Fruit fly (Drosophila melanogaster) whole organism, embryonic: Measurements from ENCODE around the gene Ypel.

Source experiments
- Atf6 ChIP-seq: fragments of 200-800 bp; sonication (Bioruptor generic); IDR thresholded peaks from 2 replicates; pipeline ENCODE4 v1.3.6; 2022; ENCODE audit warnings: missing biosample characterization, missing genetic modification characterization
- BtbVII ChIP-seq: fragments of 200-800 bp; sonication (Bioruptor generic); optimal IDR thresholded peaks from 3 replicates; lab custom pipeline; 2017; ENCODE audit warnings: missing biosample characterization, mild to moderate bottlenecking, missing genetic modification characterization
- CG10267 ChIP-seq: fragments of 200-800 bp; sonication (Bioruptor generic); optimal IDR thresholded peaks from 2 replicates; lab custom pipeline; 2018; ENCODE audit warnings: missing biosample characterization, mild to moderate bottlenecking, missing genetic modification characterization, moderate library complexity
- CG11695 ChIP-seq: fragments of 200-800 bp; sonication (Bioruptor generic); IDR thresholded peaks from 3 replicates; pipeline ENCODE4 v1.3.6; 2022; ENCODE audit warnings: missing biosample characterization, missing genetic modification characterization
- CG11696 ChIP-seq: fragments of 200-800 bp; sonication (Bioruptor generic); IDR thresholded peaks from 2 replicates; pipeline ENCODE4 v1.3.6; 2022; ENCODE audit warnings: missing biosample characterization, missing genetic modification characterization
- CG12104 ChIP-seq: fragments of 200-800 bp; sonication (Bioruptor generic); optimal IDR thresholded peaks from 3 replicates; lab custom pipeline; 2016; ENCODE audit warnings: missing biosample characterization, missing genetic modification characterization
- CG13424 ChIP-seq: fragments of 200-800 bp; sonication (Bioruptor generic); optimal IDR thresholded peaks from 2 replicates; lab custom pipeline; 2019; ENCODE audit warnings: missing biosample characterization, mild to moderate bottlenecking, missing genetic modification characterization, moderate library complexity
- CG14014 ChIP-seq: fragments of 200-800 bp; sonication (Bioruptor generic); IDR thresholded peaks from 2 replicates; pipeline ENCODE4 v1.3.6; 2022; ENCODE audit warnings: missing biosample characterization, missing genetic modification characterization
- CG1529 ChIP-seq: fragments of 200-800 bp; sonication (Bioruptor generic); optimal IDR thresholded peaks from 3 replicates; lab custom pipeline; 2018; ENCODE audit warnings: missing biosample characterization, missing genetic modification characterization
- CG17186 ChIP-seq: fragments of 200-800 bp; sonication (Bioruptor generic); optimal IDR thresholded peaks from 3 replicates; lab custom pipeline; 2017; ENCODE audit warnings: missing biosample characterization, missing genetic modification reagents, missing genetic modification characterization
- CG17328 ChIP-seq: fragments of 200-800 bp; sonication (Bioruptor generic); IDR thresholded peaks from 2 replicates; pipeline ENCODE4 v1.3.6; 2022; ENCODE audit warnings: missing biosample characterization, missing genetic modification characterization
- CG1832 ChIP-seq: fragments of 200-800 bp; sonication (Bioruptor generic); optimal IDR thresholded peaks from 2 replicates; lab custom pipeline; 2017; ENCODE audit warnings: missing biosample characterization, mild to moderate bottlenecking, missing genetic modification characterization, inconsistent platforms
- CG18619 ChIP-seq: fragments of 200-800 bp; sonication (Bioruptor generic); optimal IDR thresholded peaks from 3 replicates; lab custom pipeline; 2017; ENCODE audit warnings: missing biosample characterization, mild to moderate bottlenecking, missing genetic modification characterization
- CG42726 ChIP-seq: fragments of 200-800 bp; sonication (Bioruptor generic); IDR thresholded peaks from 2 replicates; pipeline ENCODE4 v1.3.6; 2022; ENCODE audit warnings: missing biosample characterization, missing genetic modification characterization; ENCODE audit not compliant: partially characterized antibody
- CG8388 ChIP-seq: fragments of 200-800 bp; sonication (Bioruptor generic); optimal IDR thresholded peaks from 2 replicates; lab custom pipeline; 2019; ENCODE audit warnings: missing biosample characterization, mild to moderate bottlenecking, missing genetic modification characterization, moderate library complexity
- CG9727 ChIP-seq: fragments of 200-800 bp; sonication (Bioruptor generic); optimal IDR thresholded peaks from 3 replicates; lab custom pipeline; 2017; ENCODE audit warnings: missing biosample characterization, mild to moderate bottlenecking, missing genetic modification characterization
- D19B ChIP-seq: fragments of 200-800 bp; sonication (Bioruptor generic); optimal IDR thresholded peaks from 2 replicates; lab custom pipeline; 2017; ENCODE audit warnings: missing biosample characterization, mild to moderate bottlenecking, missing genetic modification characterization
- Dad ChIP-seq: fragments of 200-800 bp; sonication (Bioruptor generic); optimal IDR thresholded peaks from 3 replicates; lab custom pipeline; 2016; ENCODE audit warnings: missing biosample characterization, missing genetic modification characterization
- Dbx ChIP-seq: fragments of 200-800 bp; sonication (Bioruptor generic); IDR thresholded peaks from 3 replicates; pipeline ENCODE4 v1.3.6; 2022; ENCODE audit warnings: missing biosample characterization, missing genetic modification characterization
- Drgx ChIP-seq: fragments of 200-800 bp; sonication (Bioruptor generic); IDR thresholded peaks from 2 replicates; pipeline ENCODE4 v1.3.6; 2022; ENCODE audit warnings: missing biosample characterization, missing genetic modification characterization
- Ets97D ChIP-seq: fragments of 200-800 bp; sonication (Bioruptor generic); optimal IDR thresholded peaks from 3 replicates; lab custom pipeline; 2016; ENCODE audit warnings: missing biosample characterization, missing genetic modification characterization
- HHEX ChIP-seq: fragments of 200-800 bp; sonication (Bioruptor generic); optimal IDR thresholded peaks from 3 replicates; lab custom pipeline; 2017; ENCODE audit warnings: missing biosample characterization, mild to moderate bottlenecking, missing genetic modification characterization, missing genetic modification reagents
- HLH54F ChIP-seq: fragments of 200-800 bp; sonication (Bioruptor generic); optimal IDR thresholded peaks from 3 replicates; lab custom pipeline; 2016; ENCODE audit warnings: missing biosample characterization, missing genetic modification characterization
- Hmr ChIP-seq: fragments of 200-800 bp; sonication (Bioruptor generic); optimal IDR thresholded peaks from 3 replicates; lab custom pipeline; 2017; ENCODE audit warnings: mild to moderate bottlenecking, missing biosample characterization, missing genetic modification reagents, missing genetic modification characterization
- Med ChIP-seq: fragments of 200-800 bp; sonication (Bioruptor generic); peaks from one replicate; lab custom pipeline; 2016; ENCODE audit warnings: missing biosample characterization, missing genetic modification characterization, mild to moderate bottlenecking, inconsistent platforms, moderate library complexity
- Oli ChIP-seq: fragments of 200-800 bp; sonication (Bioruptor generic); optimal IDR thresholded peaks from 2 replicates; lab custom pipeline; 2018; ENCODE audit warnings: missing biosample characterization, mild to moderate bottlenecking, missing genetic modification characterization, moderate library complexity
- Sry-β ChIP-seq: fragments of 200-800 bp; sonication (Bioruptor generic); optimal IDR thresholded peaks from 2 replicates; lab custom pipeline; 2018; ENCODE audit warnings: missing biosample characterization, mild to moderate bottlenecking, missing genetic modification characterization, moderate library complexity
- Trl ChIP-seq, 3 experiments: fragments of >200 bp in 2 of 3; fragments of 200-800 bp in 1 of 3; sonication (Bioruptor generic) in 1 of 3; optimal IDR thresholded peaks; 2 replicates in 1 of 3; 3 replicates in 2 of 3; lab custom pipeline; 2016 to 2017; ENCODE audit warnings: missing biosample characterization in 1 of 3, missing genetic modification characterization in 1 of 3
- caup ChIP-seq: fragments of 200-800 bp; sonication (Bioruptor generic); optimal IDR thresholded peaks from 3 replicates; lab custom pipeline; 2017; ENCODE audit warnings: missing biosample characterization, mild to moderate bottlenecking, missing genetic modification characterization, moderate library complexity; ENCODE audit not compliant: severe bottlenecking
- crp ChIP-seq, 2 experiments: fragments of 200-800 bp; sonication (Bioruptor generic); optimal IDR thresholded peaks; 2 replicates in 1 of 2; 3 replicates in 1 of 2; lab custom pipeline; 2017; ENCODE audit warnings: missing biosample characterization in 2 of 2, missing genetic modification characterization in 2 of 2, mild to moderate bottlenecking in 1 of 2, moderate library complexity in 1 of 2
- dysf ChIP-seq: fragments of 200-800 bp; sonication (Bioruptor generic); IDR thresholded peaks from 3 replicates; pipeline ENCODE4 v1.3.6; 2022; ENCODE audit warnings: missing biosample characterization, missing genetic modification characterization
- en ChIP-seq: fragments of 200-800 bp; sonication (Bioruptor generic); optimal IDR thresholded peaks from 2 replicates; lab custom pipeline; 2016; ENCODE audit warnings: missing biosample characterization, missing genetic modification characterization
- fd96Cb ChIP-seq: fragments of 200-800 bp; sonication (Bioruptor generic); optimal IDR thresholded peaks from 2 replicates; lab custom pipeline; 2018; ENCODE audit warnings: missing biosample characterization, mild to moderate bottlenecking, missing genetic modification characterization, moderate library complexity
- gcm2 ChIP-seq: fragments of 200-800 bp; sonication (Bioruptor generic); optimal IDR thresholded peaks from 2 replicates; lab custom pipeline; 2016; ENCODE audit warnings: missing biosample characterization, missing genetic modification characterization
- nerfin-1 ChIP-seq: fragments of 200-800 bp; sonication (Bioruptor generic); optimal IDR thresholded peaks from 3 replicates; lab custom pipeline; 2019; ENCODE audit warnings: missing biosample characterization, mild to moderate bottlenecking, missing genetic modification characterization, moderate library complexity
- pho ChIP-seq: fragments of 200-800 bp; sonication (Bioruptor generic); optimal IDR thresholded peaks from 2 replicates; lab custom pipeline; 2016; ENCODE audit warnings: missing biosample characterization, missing genetic modification characterization
- sens ChIP-seq: fragments of 200-800 bp; sonication (Bioruptor generic); peaks from one replicate; lab custom pipeline; 2016; ENCODE audit warnings: missing biosample characterization, missing genetic modification characterization
- sima ChIP-seq: fragments of 200-800 bp; sonication (Bioruptor generic); optimal IDR thresholded peaks from 2 replicates; lab custom pipeline; 2016; ENCODE audit warnings: missing biosample characterization, missing genetic modification characterization
- slbo ChIP-seq: fragments of 200-800 bp; sonication (Bioruptor generic); IDR thresholded peaks from 2 replicates; pipeline ENCODE4 v1.3.6; 2022; ENCODE audit warnings: missing biosample characterization, missing genetic modification characterization
- slp2 ChIP-seq: fragments of 200-800 bp; sonication (Bioruptor generic); optimal IDR thresholded peaks from 2 replicates; lab custom pipeline; 2016; ENCODE audit warnings: missing biosample characterization, missing genetic modification characterization
- stwl ChIP-seq: fragments of 200-800 bp; sonication (Bioruptor generic); optimal IDR thresholded peaks from 3 replicates; lab custom pipeline; 2018; ENCODE audit warnings: missing biosample characterization, mild to moderate bottlenecking, missing genetic modification characterization, moderate library complexity
- sug ChIP-seq: fragments of 200-800 bp; optimal IDR thresholded peaks from 2 replicates; lab custom pipeline; 2019; ENCODE audit warnings: missing biosample characterization, mild to moderate bottlenecking, missing genetic modification characterization, moderate library complexity
- tin ChIP-seq: fragments of 200-800 bp; sonication (Bioruptor generic); optimal IDR thresholded peaks from 3 replicates; lab custom pipeline; 2016; ENCODE audit warnings: missing biosample characterization, missing genetic modification characterization
- zfh2 ChIP-seq: fragments of 200-800 bp; sonication (Bioruptor generic); optimal IDR thresholded peaks from 2 replicates; lab custom pipeline; 2016; ENCODE audit warnings: missing biosample characterization, missing genetic modification characterization

Gene Ypel

DNA sequence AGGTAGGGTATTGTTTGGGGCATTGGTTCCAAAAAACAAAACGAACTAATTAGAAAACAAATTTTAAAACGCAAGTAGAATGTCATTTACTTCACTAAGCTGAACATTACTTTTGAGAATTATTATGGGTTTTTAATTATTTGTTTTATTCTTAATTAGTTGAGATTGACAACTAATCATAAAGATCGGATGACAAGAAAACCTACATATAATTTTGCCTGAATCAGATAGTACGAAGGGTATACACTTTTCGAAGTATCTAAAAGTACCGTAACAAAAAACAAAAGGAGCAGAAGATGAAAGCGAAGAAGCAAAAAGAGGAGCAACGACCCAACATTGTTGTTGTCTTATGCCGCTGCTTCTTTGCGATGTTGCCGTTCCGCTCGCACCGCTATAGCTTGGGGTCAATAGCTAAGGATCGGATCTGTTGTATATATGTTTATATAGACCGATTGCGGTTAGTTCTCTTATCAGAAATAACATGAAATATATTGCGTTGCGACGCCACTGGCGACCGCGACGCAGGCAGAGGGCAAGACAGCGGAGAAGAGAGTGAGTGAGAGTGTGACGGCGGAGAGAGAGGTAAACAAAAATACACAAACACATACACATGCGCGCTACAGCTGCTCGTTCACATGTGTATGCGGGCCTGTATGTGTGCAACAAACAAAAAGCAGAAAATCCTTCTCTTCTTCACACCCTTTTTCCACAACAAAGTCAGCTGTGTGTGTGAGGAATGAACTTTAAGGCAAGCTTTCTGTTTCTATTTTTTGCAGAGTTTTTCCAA lies 853 bp downstream of the Ypel start (continued):
- TF ChIP-seq BtbVII (GFP tag; lab: Kevin White, UChicago) (peak; percentile 65), dysf (GFP tag; lab: Robert Waterston, UW) (peak; percentile 64; the same call in 2 of the 3 replicates), nerfin-1 (tag; lab: Kevin White, UChicago) (no peak), fd96Cb (peak; percentile 76), CG18619 (GFP tag; lab: Kevin White, UChicago) (peak; percentile 63), sima (GFP tag; lab: Kevin White, UChicago) (no peak), CG9727 (peak; percentile 63), Drgx (GFP tag; lab: Robert Waterston, UW) (peak; percentile 75), pho (GFP tag; lab: Kevin White, UChicago) (peak; percentile 69), crp (GFP tag; optimal IDR thresholded peaks at IDR 0.05; lab: Kevin White, UChicago) (peak in 1 of 2 experiments; percentile 68), CG1529 (GFP tag; lab: Kevin White, UChicago) (peak; percentile 13), slbo (GFP tag; lab: Robert Waterston, UW) (peak; percentile 62), CG10267 (tag; lab: Kevin White, UChicago) (peak; percentile 56), CG12104 (peak; percentile 20)
- TF ChIP-seq, all 482 proteins: peak for 200

DNA sequence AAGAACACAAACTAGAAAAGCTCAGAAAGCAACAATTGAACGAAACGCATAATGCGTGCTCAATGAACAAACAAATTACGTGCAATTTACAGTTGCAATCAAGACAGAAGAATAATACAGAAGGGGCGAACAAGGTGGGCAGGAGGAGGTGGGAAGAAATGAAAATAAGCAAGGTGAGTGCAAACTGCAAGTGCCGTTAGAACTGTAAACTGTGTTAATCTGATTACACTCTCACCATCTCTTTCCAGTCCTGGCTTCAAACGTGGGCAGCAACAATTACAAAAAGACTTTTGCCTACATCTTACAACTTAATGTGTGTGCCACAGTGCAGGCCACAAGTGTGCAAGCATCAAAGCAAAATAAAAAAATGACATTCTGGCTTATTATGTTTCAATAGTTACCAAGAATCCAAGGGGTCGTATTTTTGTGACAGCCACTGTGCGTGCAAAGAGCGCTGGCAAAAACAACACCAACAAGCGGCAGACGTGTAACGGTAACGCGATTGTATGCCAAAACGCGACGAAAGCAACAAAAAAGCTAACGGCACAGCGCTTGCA lies 1.8 kb downstream of the Ypel start:
- TF ChIP-seq CG14014 (GFP tag; lab: Robert Waterston, UW): 0 out of 2 replicates have a peak, but pooled peaks have one; percentile 22
- TF ChIP-seq sug (tag; lab: Kevin White, UChicago): no peak
- 0 out of 2 replicates have a peak, but pooled peaks have one; percentile 41 for TF ChIP-seq CG11696 (GFP tag; lab: Robert Waterston, UW)
- peak; percentile 42 for TF ChIP-seq Sry-β (GFP tag; lab: Kevin White, UChicago)
- TF ChIP-seq CG8388: peak; percentile 65
- TF ChIP-seq CG11695 (GFP tag; lab: Robert Waterston, UW): no peak
- peak; percentile 20 for TF ChIP-seq sens (GFP tag; lab: Kevin White, UChicago)
- TF ChIP-seq slp2 (GFP tag; lab: Kevin White, UChicago): no peak
- TF ChIP-seq nerfin-1 (tag; lab: Kevin White, UChicago): no peak
- peak; percentile 42 for TF ChIP-seq Drgx (GFP tag; lab: Robert Waterston, UW)

DNA sequence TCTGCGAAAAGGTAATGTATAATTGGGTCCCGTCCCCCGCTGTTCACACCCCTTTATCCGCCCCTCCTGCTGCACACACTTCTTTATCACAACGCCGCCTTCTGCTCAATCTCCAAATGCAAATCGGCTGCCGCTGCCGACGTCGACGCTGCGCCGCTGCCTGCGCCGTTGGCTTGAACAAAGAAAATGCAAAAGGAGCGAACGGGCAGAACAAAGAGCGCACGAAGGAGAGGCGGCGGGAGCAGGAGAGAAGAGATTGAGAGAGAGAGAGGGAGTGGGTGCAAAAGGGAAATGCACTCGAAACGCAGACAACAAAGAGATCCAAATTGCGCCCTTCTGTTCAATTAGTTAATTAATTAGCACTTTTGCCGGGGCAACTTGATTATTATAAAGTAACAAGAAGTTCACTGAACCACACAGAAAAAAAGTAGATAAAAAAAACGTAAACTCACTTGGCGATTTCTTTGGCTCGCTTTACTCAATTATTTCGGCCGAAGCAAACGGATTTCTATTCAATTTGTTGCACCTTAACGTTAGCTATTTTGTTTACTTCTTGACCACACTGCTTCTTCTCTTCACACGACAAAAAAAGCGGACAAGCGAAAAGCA lies 2.5 kb downstream of the Ypel start:
- TF ChIP-seq Dbx: no peak
- no peak for TF ChIP-seq caup (GFP tag; lab: Kevin White, UChicago)
- TF ChIP-seq CG17328 (GFP tag; lab: Robert Waterston, UW): no peak
- no peak for TF ChIP-seq CG11696 (GFP tag; lab: Robert Waterston, UW)
- no peak for TF ChIP-seq gcm2 (GFP tag; lab: Kevin White, UChicago)
- no peak for TF ChIP-seq en (GFP tag; lab: Kevin White, UChicago)
- TF ChIP-seq CG42726 (GFP tag; lab: Robert Waterston, UW): no peak
- TF ChIP-seq Ets97D (GFP tag; lab: Kevin White, UChicago): no peak
- TF ChIP-seq Hmr (GFP tag; lab: Kevin White, UChicago): no peak
- TF ChIP-seq CG13424: no peak
- TF ChIP-seq Oli: no peak
- peak; percentile 6 to 69 for TF ChIP-seq Trl (optimal IDR thresholded peaks at IDR 0.05; lab: Kevin White, UChicago)
- TF ChIP-seq Trl (GFP tag; optimal IDR thresholded peaks at IDR 0.05; lab: Kevin White, UChicago): no peak
- peak; percentile 26 for TF ChIP-seq CG1832
- TF ChIP-seq zfh2: no peak
- no peak for TF ChIP-seq tin (GFP tag; lab: Kevin White, UChicago)
- TF ChIP-seq Atf6 (GFP tag; lab: Robert Waterston, UW): no peak
- TF ChIP-seq HLH54F (GFP tag; lab: Kevin White, UChicago): no peak
- TF ChIP-seq Med (GFP tag; lab: Kevin White, UChicago): peak; percentile 18
- no peak for TF ChIP-seq Dad (GFP tag; lab: Kevin White, UChicago)
- no peak for TF ChIP-seq stwl (tag; lab: Kevin White, UChicago)
- TF ChIP-seq HHEX (GFP tag; lab: Kevin White, UChicago): no peak
- no peak for TF ChIP-seq CG17186 (GFP tag; lab: Kevin White, UChicago)
- no peak for TF ChIP-seq D19B (GFP tag; lab: Kevin White, UChicago)
